Fruit fly (Drosophila melanogaster) whole organism, embryonic: Measurements from ENCODE around the gene Tim9b.

ENCODE experiments used
- Atf6 ChIP-seq: fragments of 200-800 bp; sonication (Bioruptor generic); IDR thresholded peaks from 2 replicates; pipeline ENCODE4 v1.3.6; 2022; ENCODE audit warnings: missing biosample characterization, missing genetic modification characterization
- CG10431 ChIP-seq: fragments of 200-800 bp; sonication (Bioruptor generic); optimal IDR thresholded peaks from 3 replicates; lab custom pipeline; 2018; ENCODE audit warnings: missing biosample characterization, mild to moderate bottlenecking, missing genetic modification characterization
- CG10462 ChIP-seq: fragments of 200-800 bp; sonication (Bioruptor generic); optimal IDR thresholded peaks from 2 replicates; lab custom pipeline; 2016; ENCODE audit warnings: missing biosample characterization, missing genetic modification characterization
- CG12236 ChIP-seq: fragments of 200-800 bp; sonication (Bioruptor generic); optimal IDR thresholded peaks from 2 replicates; lab custom pipeline; 2016; ENCODE audit warnings: missing biosample characterization, missing genetic modification characterization
- CG13123 ChIP-seq: fragments of 200-800 bp; sonication (Bioruptor generic); optimal IDR thresholded peaks from 2 replicates; lab custom pipeline; 2016; ENCODE audit warnings: missing biosample characterization, missing genetic modification characterization
- CG14710 ChIP-seq: fragments of 200-800 bp; sonication (Bioruptor generic); optimal IDR thresholded peaks from 3 replicates; lab custom pipeline; 2019; ENCODE audit warnings: missing biosample characterization, mild to moderate bottlenecking, missing genetic modification characterization, moderate library complexity
- CG1792 ChIP-seq: fragments of 200-800 bp; sonication (Bioruptor generic); optimal IDR thresholded peaks from 2 replicates; lab custom pipeline; 2016; ENCODE audit warnings: missing biosample characterization, missing genetic modification characterization
- CG18262 ChIP-seq: fragments of 200-800 bp; optimal IDR thresholded peaks from 3 replicates; lab custom pipeline; 2019; ENCODE audit warnings: missing biosample characterization, mild to moderate bottlenecking, missing genetic modification characterization, moderate library complexity
- CG18599 ChIP-seq: fragments of 200-800 bp; sonication (Bioruptor generic); optimal IDR thresholded peaks from 3 replicates; lab custom pipeline; 2017; ENCODE audit warnings: missing biosample characterization, missing genetic modification characterization, mild to moderate bottlenecking, moderate library complexity, missing genetic modification reagents
- CG32767 ChIP-seq: fragments of 200-800 bp; sonication (Bioruptor generic); IDR thresholded peaks from 2 replicates; pipeline ENCODE4 v1.3.6; 2022; ENCODE audit warnings: missing biosample characterization, missing genetic modification characterization
- CG32772 ChIP-seq: fragments of 200-800 bp; sonication (Bioruptor generic); IDR thresholded peaks from 2 replicates; pipeline ENCODE4 v1.3.6; 2022; ENCODE audit warnings: missing biosample characterization, missing genetic modification characterization
- CG4854 ChIP-seq: fragments of 200-800 bp; sonication (Bioruptor generic); optimal IDR thresholded peaks from 2 replicates; lab custom pipeline; 2016; ENCODE audit warnings: missing biosample characterization, missing genetic modification characterization, inconsistent platforms
- CG6175 ChIP-seq: fragments of 200-800 bp; sonication (Bioruptor generic); IDR thresholded peaks from 3 replicates; pipeline ENCODE4 v1.3.6; 2022; ENCODE audit warnings: missing biosample characterization, missing genetic modification characterization
- CG6791 ChIP-seq: fragments of 200-800 bp; sonication (Bioruptor generic); IDR thresholded peaks from 3 replicates; pipeline ENCODE4 v1.3.6; 2022; ENCODE audit warnings: missing biosample characterization, missing genetic modification characterization; ENCODE audit not compliant: partially characterized antibody
- CG6813 ChIP-seq: fragments of 200-800 bp; sonication (Bioruptor generic); optimal IDR thresholded peaks from 2 replicates; lab custom pipeline; 2017; ENCODE audit warnings: missing biosample characterization, missing genetic modification characterization, mild to moderate bottlenecking, moderate library complexity, missing genetic modification reagents
- CG7987 ChIP-seq: fragments of 200-800 bp; sonication (Bioruptor generic); optimal IDR thresholded peaks from 2 replicates; lab custom pipeline; 2018; ENCODE audit warnings: missing biosample characterization, mild to moderate bottlenecking, missing genetic modification characterization, moderate library complexity
- CG8924 ChIP-seq: fragments of 200-800 bp; optimal IDR thresholded peaks from 3 replicates; lab custom pipeline; 2019; ENCODE audit warnings: missing biosample characterization, mild to moderate bottlenecking, missing genetic modification characterization, moderate library complexity
- CG9609 ChIP-seq: fragments of 200-800 bp; sonication (Bioruptor generic); optimal IDR thresholded peaks from 3 replicates; lab custom pipeline; 2016; ENCODE audit warnings: missing biosample characterization, missing genetic modification characterization
- CkIIα-i1 ChIP-seq: fragments of 200-800 bp; sonication (Bioruptor generic); IDR thresholded peaks from 2 replicates; pipeline ENCODE4 v1.3.6; 2022; ENCODE audit warnings: missing biosample characterization, missing genetic modification characterization
- CrebB ChIP-seq: fragments of 200-800 bp; sonication (Bioruptor generic); optimal IDR thresholded peaks from 3 replicates; lab custom pipeline; 2018; ENCODE audit warnings: missing biosample characterization, mild to moderate bottlenecking, missing genetic modification characterization
- Dek ChIP-seq: fragments of 200-800 bp; sonication (Bioruptor generic); optimal IDR thresholded peaks from 3 replicates; lab custom pipeline; 2019; ENCODE audit warnings: missing biosample characterization, mild to moderate bottlenecking, missing genetic modification characterization, moderate library complexity
- Hr39 ChIP-seq: fragments of >200 bp; optimal IDR thresholded peaks from 2 replicates; lab custom pipeline; 2017
- Hsf ChIP-seq: fragments of 200-800 bp; sonication (Bioruptor generic); optimal IDR thresholded peaks from 3 replicates; lab custom pipeline; 2016; ENCODE audit warnings: missing biosample characterization, missing genetic modification characterization
- MBD-R2 ChIP-seq: fragments of 200-800 bp; sonication (Bioruptor generic); IDR thresholded peaks from 2 replicates; pipeline ENCODE4 v1.3.6; 2022; ENCODE audit warnings: missing biosample characterization, missing genetic modification characterization
- Med ChIP-seq: fragments of 200-800 bp; sonication (Bioruptor generic); peaks from one replicate; lab custom pipeline; 2016; ENCODE audit warnings: missing biosample characterization, missing genetic modification characterization, mild to moderate bottlenecking, inconsistent platforms, moderate library complexity
- Mrtf ChIP-seq: fragments of 200-800 bp; sonication (Bioruptor generic); IDR thresholded peaks from 3 replicates; pipeline ENCODE4 v1.3.6; 2022; ENCODE audit warnings: missing biosample characterization, missing genetic modification characterization
- Side ChIP-seq: fragments of 200-800 bp; sonication (Bioruptor generic); optimal IDR thresholded peaks from 2 replicates; lab custom pipeline; 2016; ENCODE audit warnings: missing biosample characterization, missing genetic modification characterization
- al ChIP-seq: fragments of 200-800 bp; sonication (Bioruptor generic); IDR thresholded peaks from 2 replicates; pipeline ENCODE4 v1.3.6; 2022; ENCODE audit warnings: missing biosample characterization, missing genetic modification characterization
- az2 ChIP-seq: fragments of 200-800 bp; sonication (Bioruptor generic); optimal IDR thresholded peaks from 3 replicates; lab custom pipeline; 2016; ENCODE audit warnings: missing biosample characterization, missing genetic modification characterization
- btn ChIP-seq: fragments of 200-800 bp; sonication (Bioruptor generic); optimal IDR thresholded peaks from 2 replicates; lab custom pipeline; 2016; ENCODE audit warnings: missing biosample characterization, missing genetic modification characterization
- crp ChIP-seq, 2 experiments: fragments of 200-800 bp; sonication (Bioruptor generic); optimal IDR thresholded peaks; 2 replicates in 1 of 2; 3 replicates in 1 of 2; lab custom pipeline; 2017; ENCODE audit warnings: missing biosample characterization in 2 of 2, missing genetic modification characterization in 2 of 2, mild to moderate bottlenecking in 1 of 2, moderate library complexity in 1 of 2
- dimm ChIP-seq: fragments of 200-800 bp; sonication (Bioruptor generic); IDR thresholded peaks from 2 replicates; pipeline ENCODE4 v1.3.6; 2022; ENCODE audit warnings: missing biosample characterization, missing genetic modification characterization
- dm ChIP-seq: fragments of 200-800 bp; sonication (Bioruptor generic); optimal IDR thresholded peaks from 3 replicates; lab custom pipeline; 2016; ENCODE audit warnings: missing biosample characterization, missing genetic modification characterization
- dmrt99B ChIP-seq: fragments of 200-800 bp; sonication (Bioruptor generic); optimal IDR thresholded peaks from 2 replicates; lab custom pipeline; 2018; ENCODE audit warnings: missing biosample characterization, mild to moderate bottlenecking, missing genetic modification characterization, moderate library complexity
- emc ChIP-seq: fragments of 200-800 bp; sonication (Bioruptor generic); optimal IDR thresholded peaks from 2 replicates; lab custom pipeline; 2016; ENCODE audit warnings: missing biosample characterization, missing genetic modification characterization
- esg ChIP-seq: fragments of 200-800 bp; sonication (Bioruptor generic); conservative IDR thresholded peaks from 2 replicates; pipeline ENCODE4 v1.3.6; 2022; ENCODE audit warnings: missing biosample characterization, missing genetic modification characterization
- fd102C ChIP-seq: fragments of 200-800 bp; sonication (Bioruptor generic); optimal IDR thresholded peaks from 2 replicates; lab custom pipeline; 2018; ENCODE audit warnings: missing biosample characterization, mild to moderate bottlenecking, missing genetic modification characterization, moderate library complexity
- fd64A ChIP-seq: fragments of 200-800 bp; sonication (Bioruptor generic); optimal IDR thresholded peaks from 3 replicates; lab custom pipeline; 2018; ENCODE audit warnings: missing biosample characterization, mild to moderate bottlenecking, missing genetic modification characterization
- gce ChIP-seq: fragments of 200-800 bp; sonication (Bioruptor generic); IDR thresholded peaks from 3 replicates; pipeline ENCODE4 v1.3.6; 2022; ENCODE audit warnings: missing biosample characterization, missing genetic modification characterization
- mirr ChIP-seq: fragments of 200-800 bp; sonication (Bioruptor generic); optimal IDR thresholded peaks from 3 replicates; lab custom pipeline; 2018; ENCODE audit warnings: missing biosample characterization, mild to moderate bottlenecking, missing genetic modification characterization
- nerfin-2 ChIP-seq: fragments of 200-800 bp; sonication (Bioruptor generic); IDR thresholded peaks from 2 replicates; pipeline ENCODE4 v1.3.6; 2022; ENCODE audit warnings: missing biosample characterization, missing genetic modification characterization; ENCODE audit not compliant: partially characterized antibody
- pfk ChIP-seq: fragments of 200-800 bp; sonication (Bioruptor generic); optimal IDR thresholded peaks from 2 replicates; lab custom pipeline; 2018; ENCODE audit warnings: missing biosample characterization, mild to moderate bottlenecking, missing genetic modification characterization, moderate library complexity
- sens ChIP-seq: fragments of 200-800 bp; sonication (Bioruptor generic); peaks from one replicate; lab custom pipeline; 2016; ENCODE audit warnings: missing biosample characterization, missing genetic modification characterization
- slou ChIP-seq: fragments of 200-800 bp; sonication (Bioruptor generic); optimal IDR thresholded peaks from 3 replicates; lab custom pipeline; 2016; ENCODE audit warnings: missing biosample characterization, missing genetic modification characterization
- sug ChIP-seq: fragments of 200-800 bp; optimal IDR thresholded peaks from 2 replicates; lab custom pipeline; 2019; ENCODE audit warnings: missing biosample characterization, mild to moderate bottlenecking, missing genetic modification characterization, moderate library complexity
- tll ChIP-seq, 2 experiments: fragments of 200-800 bp in 1 of 2; fragments of >200 bp in 1 of 2; sonication (Bioruptor generic) in 1 of 2; optimal IDR thresholded peaks; 2 replicates each; lab custom pipeline; 2017 to 2019; ENCODE audit warnings: missing biosample characterization in 2 of 2, missing genetic modification characterization in 2 of 2, mild to moderate bottlenecking in 1 of 2, moderate library complexity in 1 of 2
- ttk ChIP-seq: fragments of 200-800 bp; sonication (Bioruptor generic); IDR thresholded peaks from 2 replicates; pipeline ENCODE4 v2.1.2; 2022; ENCODE audit warnings: missing biosample characterization, missing genetic modification characterization
- tx ChIP-seq: fragments of 200-800 bp; sonication (Bioruptor generic); optimal IDR thresholded peaks from 2 replicates; lab custom pipeline; 2016; ENCODE audit warnings: missing biosample characterization, missing genetic modification characterization
- vvl ChIP-seq: fragments of 200-800 bp; sonication (Bioruptor generic); IDR thresholded peaks from 2 replicates; pipeline ENCODE4 v1.3.6; 2022; ENCODE audit warnings: missing biosample characterization, missing genetic modification characterization
- wor ChIP-seq: fragments of 200-800 bp; sonication (Bioruptor generic); IDR thresholded peaks from 2 replicates; pipeline ENCODE4 v1.3.6; 2022; ENCODE audit warnings: missing biosample characterization, missing genetic modification characterization
- zen2 ChIP-seq: fragments of 200-800 bp; sonication (Bioruptor generic); IDR thresholded peaks from 3 replicates; pipeline ENCODE4 v1.3.6; 2022; ENCODE audit warnings: missing biosample characterization, missing genetic modification characterization; ENCODE audit not compliant: partially characterized antibody

The Tim9b gene

dm6 chrX:19604997-19605396, 13.3 kb downstream of the Tim9b start, which contains the start of gene CG14207 (continued):
- TF ChIP-seq CG14710 (tag; lab: Kevin White, UChicago) (peak; percentile 11), CG9609 (GFP tag; lab: Kevin White, UChicago) (no peak), mirr (peak; percentile 8), CG8924 (tag; lab: Kevin White, UChicago) (no peak), nerfin-2 (GFP tag; lab: Robert Waterston, UW) (peak; percentile 83), esg (GFP tag; lab: Robert Waterston, UW) (no peak), CG18599 (no peak), CrebB (tag; lab: Kevin White, UChicago) (peak; percentile 17), Mrtf (GFP tag; lab: Robert Waterston, UW) (no peak), sens (peak; percentile 63), CG32772 (GFP tag; lab: Robert Waterston, UW) (no peak), CG13123 (GFP tag; lab: Kevin White, UChicago) (no peak), CG6813 (no peak), sug (tag; lab: Kevin White, UChicago) (no peak), fd102C (GFP tag; lab: Kevin White, UChicago) (no peak), tx (GFP tag; lab: Kevin White, UChicago) (no peak), slou (GFP tag; lab: Kevin White, UChicago) (no peak), dm (GFP tag; lab: Kevin White, UChicago) (peak; percentile 15), CG32767 (GFP tag; lab: Robert Waterston, UW) (peak; percentile 24; the same call in 1 of the 2 replicates), dimm (GFP tag; lab: Robert Waterston, UW) (no peak), CG4854 (GFP tag; lab: Kevin White, UChicago) (no peak)

DNA sequence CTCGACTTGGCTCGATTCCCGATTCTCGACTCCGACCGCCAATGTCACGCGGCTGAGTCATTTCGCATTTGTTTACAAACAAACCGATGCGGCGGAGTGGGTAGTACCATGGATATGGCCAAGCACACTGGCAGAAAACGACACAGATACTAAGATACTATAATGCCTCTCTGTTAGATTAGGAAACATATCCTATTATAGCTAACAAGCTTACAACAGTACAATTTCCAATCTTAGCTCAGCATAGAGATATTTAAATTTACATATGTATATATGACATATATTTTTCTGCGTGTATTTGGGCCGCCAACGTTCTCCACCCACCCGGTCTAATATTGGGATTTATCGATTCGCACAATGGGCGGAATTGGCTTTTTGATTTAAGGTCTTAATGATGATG, 14.4 kb downstream of the Tim9b start:
- peak; percentile 75 for TF ChIP-seq MBD-R2 (GFP tag; lab: Robert Waterston, UW)
- TF ChIP-seq gce (GFP tag; lab: Robert Waterston, UW), result peak; percentile 60; the same call in 1 of the 3 replicates
- TF ChIP-seq wor (GFP tag; lab: Robert Waterston, UW), result peak; percentile 48; the same call in 1 of the 2 replicates
- TF ChIP-seq Dek (tag; lab: Kevin White, UChicago), result peak; percentile 64
- TF ChIP-seq tll (GFP tag; optimal IDR thresholded peaks at IDR 0.05; lab: Kevin White, UChicago), result no peak
- peak; percentile 65 for TF ChIP-seq CG18262 (tag; lab: Kevin White, UChicago)
- TF ChIP-seq CkIIα-i1 (GFP tag; lab: Robert Waterston, UW), result 0 out of 2 replicates have a peak, but pooled peaks have one; percentile 16
- peak; percentile 24 for TF ChIP-seq CG10462 (GFP tag; lab: Kevin White, UChicago)
- 0 out of 2 replicates have a peak, but pooled peaks have one; percentile 56 for TF ChIP-seq ttk (GFP tag; lab: Robert Waterston, UW)
- no peak for TF ChIP-seq zen2 (GFP tag; lab: Robert Waterston, UW)
- TF ChIP-seq Atf6 (GFP tag; lab: Robert Waterston, UW), result peak; percentile 89
- TF ChIP-seq az2 (GFP tag; lab: Kevin White, UChicago), result peak; percentile 58
- TF ChIP-seq CG6175, result peak; percentile 74
- peak; percentile 82 for TF ChIP-seq sug (tag; lab: Kevin White, UChicago)
- TF ChIP-seq emc (GFP tag; lab: Kevin White, UChicago), result no peak
- TF ChIP-seq crp (GFP tag; optimal IDR thresholded peaks at IDR 0.05; lab: Kevin White, UChicago), result no peak
- peak; percentile 66 for TF ChIP-seq Hsf
- peak; percentile 85 for TF ChIP-seq dmrt99B (tag; lab: Kevin White, UChicago)
- TF ChIP-seq al (GFP tag; lab: Robert Waterston, UW), result peak; percentile 87
- TF ChIP-seq vvl, result peak; percentile 91
- TF ChIP-seq CG10431 (GFP tag; lab: Kevin White, UChicago), result no peak
- TF ChIP-seq fd64A (GFP tag; lab: Kevin White, UChicago), result no peak
- TF ChIP-seq CG7987, result no peak
- TF ChIP-seq pfk, result no peak
- TF ChIP-seq Side, result peak; percentile 33
- no peak for TF ChIP-seq Hr39 (lab: Kevin White, UChicago)
- TF ChIP-seq CG6791, result no peak
- TF ChIP-seq CG12236 (GFP tag; lab: Kevin White, UChicago), result no peak
- TF ChIP-seq CG1792 (GFP tag; lab: Kevin White, UChicago), result peak; percentile 39
- peak; percentile 91 for TF ChIP-seq Med (GFP tag; lab: Kevin White, UChicago)
- no peak for TF ChIP-seq btn
- TF ChIP-seq CG18599, result peak; percentile 81
